Worm (Caenorhabditis elegans): ENCODE results near the gene F47E1.2.

F47E1.2 gene

ce11 chrX:9085864-9086263, 28.4 kb downstream of the F47E1.2 start:
- TF ChIP-seq unc-62 (GFP tag; optimal IDR thresholded peaks at IDR 0.05) (peak; percentile 88), lsy-2 (tag; optimal IDR thresholded peaks at IDR 0.05) (no peak)

ce11 chrX:9088620-9089019, 31.2 kb downstream of the F47E1.2 start:
- TF ChIP-seq flh-1 (GFP tag; optimal IDR thresholded peaks at IDR 0.05) (no peak), ham-2 (GFP tag; optimal IDR thresholded peaks at IDR 0.05) (peak; percentile 50), ztf-11 (tag; optimal IDR thresholded peaks at IDR 0.05) (no peak), lin-13 (tag; optimal IDR thresholded peaks at IDR 0.05) (no peak), ces-1 (GFP tag; optimal IDR thresholded peaks at IDR 0.05) (no peak), sem-2 (GFP tag; optimal IDR thresholded peaks at IDR 0.05) (no peak), elt-1 (tag; optimal IDR thresholded peaks at IDR 0.05; ENCODE audit: borderline replicate concordance, insufficient read depth) (peak; percentile 56), cnd-1 (tag; optimal IDR thresholded peaks at IDR 0.05) (no peak), nhr-2 (tag; optimal IDR thresholded peaks at IDR 0.05) (peak; percentile 18), sptf-1 (tag; optimal IDR thresholded peaks at IDR 0.05) (no peak)

ce11 chrX:9089536-9089935, 32.1 kb downstream of the F47E1.2 start:
- TF ChIP-seq unc-39 (tag; optimal IDR thresholded peaks at IDR 0.05): no peak
- peak; percentile 43 for TF ChIP-seq mls-2 (tag; optimal IDR thresholded peaks at IDR 0.05)
- TF ChIP-seq nhr-2 (tag; optimal IDR thresholded peaks at IDR 0.05): peak; percentile 92
- no peak for TF ChIP-seq lsy-2 (tag; optimal IDR thresholded peaks at IDR 0.05)

ce11 chrX:9091380-9091779, 33.9 kb downstream of the F47E1.2 start:
- TF ChIP-seq mep-1 (tag; optimal IDR thresholded peaks at IDR 0.05) (no peak), lsy-2 (tag; optimal IDR thresholded peaks at IDR 0.05) (no peak), unc-62 (GFP tag; optimal IDR thresholded peaks at IDR 0.05) (no peak), zip-8 (tag; optimal IDR thresholded peaks at IDR 0.05) (no peak), pha-4 (tag; optimal IDR thresholded peaks at IDR 0.05) (no peak), unc-120 (tag; optimal IDR thresholded peaks at IDR 0.05; ENCODE audit: poor library complexity, severe bottlenecking) (peak; percentile 11), ces-1 (GFP tag; optimal IDR thresholded peaks at IDR 0.05) (no peak), nhr-76 (tag; optimal IDR thresholded peaks at IDR 0.05) (no peak), lin-32 (GFP tag; optimal IDR thresholded peaks at IDR 0.05) (peak; percentile 33), elt-3 (tag; optimal IDR thresholded peaks at IDR 0.05) (no peak), drap-1 (GFP tag; optimal IDR thresholded peaks at IDR 0.05) (peak; percentile 60), ceh-43 (GFP tag; optimal IDR thresholded peaks at IDR 0.05) (no peak), bed-3 (GFP tag; optimal IDR thresholded peaks at IDR 0.05) (peak; percentile 39), unc-39 (tag; optimal IDR thresholded peaks at IDR 0.05) (no peak), ztf-11 (tag; optimal IDR thresholded peaks at IDR 0.05) (no peak), nhr-237 (tag; optimal IDR thresholded peaks at IDR 0.05) (no peak), sptf-1 (tag; optimal IDR thresholded peaks at IDR 0.05) (peak; percentile 60), tbx-8 (GFP tag; optimal IDR thresholded peaks at IDR 0.05) (no peak), mab-5 (tag; optimal IDR thresholded peaks at IDR 0.05) (no peak), nhr-2 (tag; optimal IDR thresholded peaks at IDR 0.05) (no peak), sem-2 (GFP tag; optimal IDR thresholded peaks at IDR 0.05) (peak; percentile 32), ham-2 (GFP tag; optimal IDR thresholded peaks at IDR 0.05) (no peak), blmp-1 (tag; optimal IDR thresholded peaks at IDR 0.05) (no peak), ceh-39 (tag; optimal IDR thresholded peaks at IDR 0.05) (no peak), snpc-4 (tag; optimal IDR thresholded peaks at IDR 0.05) (no peak), nhr-12 (tag; optimal IDR thresholded peaks at IDR 0.05) (no peak), hlh-1 (tag; optimal IDR thresholded peaks at IDR 0.05) (no peak), nhr-28 (tag; optimal IDR thresholded peaks at IDR 0.05) (no peak), elt-1 (tag; optimal IDR thresholded peaks at IDR 0.05; ENCODE audit: borderline replicate concordance, insufficient read depth) (no peak), mls-2 (tag; optimal IDR thresholded peaks at IDR 0.05) (no peak), M03D4.4 (tag; optimal IDR thresholded peaks at IDR 0.05) (peak; percentile 18), ceh-83 (GFP tag; optimal IDR thresholded peaks at IDR 0.05) (peak; percentile 70), cnd-1 (tag; optimal IDR thresholded peaks at IDR 0.05) (peak; percentile 41), lin-13 (tag; optimal IDR thresholded peaks at IDR 0.05) (no peak), flh-1 (GFP tag; optimal IDR thresholded peaks at IDR 0.05) (no peak)
